Worm (Caenorhabditis elegans): ENCODE results near the gene Y50E8A.6.

DNA sequence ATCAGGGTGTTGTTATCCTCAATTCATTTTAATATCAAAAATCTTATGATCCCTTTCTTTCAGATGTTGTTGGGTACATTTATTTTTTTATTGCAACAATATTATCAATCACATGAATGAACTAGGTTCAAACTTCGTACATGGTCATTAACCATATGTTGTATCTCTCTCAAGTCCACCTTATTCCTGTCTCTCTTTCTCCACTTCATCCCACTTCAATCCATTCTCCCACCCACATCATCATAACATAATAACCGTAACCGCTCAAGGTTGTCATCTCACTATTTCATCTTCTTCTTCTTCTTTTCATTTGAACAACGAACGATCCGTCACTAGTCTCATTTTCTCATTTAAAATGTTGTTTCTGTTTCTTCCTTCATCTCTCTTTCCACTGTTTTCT, 15.7 kb downstream of the Y50E8A.6 start:
- no peak for TF ChIP-seq unc-62 (GFP tag; optimal IDR thresholded peaks at IDR 0.05)
- no peak for TF ChIP-seq elt-1 (tag; optimal IDR thresholded peaks at IDR 0.05)

All from whole organism, L3 larva.